Fruit fly (Drosophila melanogaster): ENCODE measurements around the gene Mtch.

Gene Mtch

dm6 chr3L:159406-160084, 24.9 kb upstream of the Mtch start:
- TF ChIP-seq Snoo (tag; optimal IDR thresholded peaks at IDR 0.05) (no peak), CG32121 (GFP tag; IDR thresholded peaks at IDR 0.05) (no peak), gl (tag; optimal IDR thresholded peaks at IDR 0.05) (no peak), D1 (tag; optimal IDR thresholded peaks at IDR 0.05) (no peak), CG13204 (GFP tag; optimal IDR thresholded peaks at IDR 0.05) (no peak), CG17806 (tag; optimal IDR thresholded peaks at IDR 0.05) (no peak), CG10348 (GFP tag; IDR thresholded peaks at IDR 0.05) (no peak), CG14655 (GFP tag; optimal IDR thresholded peaks at IDR 0.05) (no peak), CG4496 (GFP tag; IDR thresholded peaks at IDR 0.05) (no peak)

DNA sequence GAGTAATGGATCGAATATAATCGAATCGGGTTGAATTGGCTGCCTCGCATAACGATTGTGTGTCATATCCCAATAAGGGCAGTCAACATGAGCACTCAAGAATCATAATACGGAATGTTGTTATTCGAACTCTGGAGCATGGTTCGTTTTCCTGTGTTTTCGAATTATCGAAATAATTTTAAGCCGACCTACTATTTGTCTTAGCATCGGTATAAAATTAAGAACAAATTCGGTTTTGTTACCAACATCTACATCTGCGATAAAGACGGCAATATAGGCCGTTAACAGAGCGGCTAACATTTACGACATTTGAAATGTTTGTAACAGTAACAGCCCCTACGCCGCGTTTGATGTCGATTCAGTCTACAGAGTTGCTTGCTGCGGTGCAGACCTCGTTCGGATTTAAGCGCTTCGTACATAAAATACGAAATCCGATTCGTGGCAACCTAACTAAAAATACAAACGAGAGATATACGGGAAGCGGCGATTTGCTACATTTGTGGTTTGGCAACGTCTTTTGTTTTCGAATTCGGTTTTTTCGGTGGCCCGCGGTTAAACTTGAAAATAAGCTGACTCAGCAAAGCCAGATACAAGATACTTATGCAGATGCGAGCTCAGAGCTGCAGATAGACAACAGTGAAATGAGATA, 23.9 kb upstream of the Mtch start:
- peak; percentile 19 for TF ChIP-seq Snoo (tag; optimal IDR thresholded peaks at IDR 0.05)
- no peak for TF ChIP-seq CG15710 (tag; optimal IDR thresholded peaks at IDR 0.05)
- no peak for TF ChIP-seq D1 (tag; optimal IDR thresholded peaks at IDR 0.05)
- peak; percentile 11; the same call in 1 of the 2 replicates for TF ChIP-seq Ets98B (GFP tag; IDR thresholded peaks at IDR 0.05)
- no peak for TF ChIP-seq CG32121 (GFP tag; IDR thresholded peaks at IDR 0.05)
- no peak for TF ChIP-seq CG8301 (tag; optimal IDR thresholded peaks at IDR 0.05)
- TF ChIP-seq CG14655 (GFP tag; optimal IDR thresholded peaks at IDR 0.05): no peak
- TF ChIP-seq CG10348 (GFP tag; IDR thresholded peaks at IDR 0.05): no peak
- no peak for TF ChIP-seq EcR (GFP tag; optimal IDR thresholded peaks at IDR 0.05)
- TF ChIP-seq rn (GFP tag; IDR thresholded peaks at IDR 0.05): no peak
- peak; percentile 3 for TF ChIP-seq Pif1B (GFP tag; optimal IDR thresholded peaks at IDR 0.05)
- no peak for TF ChIP-seq CG13204 (GFP tag; optimal IDR thresholded peaks at IDR 0.05)
- 0 out of 2 replicates have a peak, but pooled peaks have one; percentile 34 for TF ChIP-seq CG12605 (GFP tag; IDR thresholded peaks at IDR 0.05)
- TF ChIP-seq CG17806 (tag; optimal IDR thresholded peaks at IDR 0.05): no peak
- 0 out of 3 replicates have a peak, but pooled peaks have one; percentile 7 for TF ChIP-seq fd96Ca (GFP tag; IDR thresholded peaks at IDR 0.05)
- no peak for TF ChIP-seq gl (tag; optimal IDR thresholded peaks at IDR 0.05)
- no peak for TF ChIP-seq CG34367 (tag; optimal IDR thresholded peaks at IDR 0.05)
- no peak for TF ChIP-seq Pif1A (GFP tag; optimal IDR thresholded peaks at IDR 0.05)
- TF ChIP-seq CG4496 (GFP tag; IDR thresholded peaks at IDR 0.05): no peak
- no peak for TF ChIP-seq CG9948 (tag; optimal IDR thresholded peaks at IDR 0.05)
- no peak for TF ChIP-seq CG8159 (tag; optimal IDR thresholded peaks at IDR 0.05)

DNA sequence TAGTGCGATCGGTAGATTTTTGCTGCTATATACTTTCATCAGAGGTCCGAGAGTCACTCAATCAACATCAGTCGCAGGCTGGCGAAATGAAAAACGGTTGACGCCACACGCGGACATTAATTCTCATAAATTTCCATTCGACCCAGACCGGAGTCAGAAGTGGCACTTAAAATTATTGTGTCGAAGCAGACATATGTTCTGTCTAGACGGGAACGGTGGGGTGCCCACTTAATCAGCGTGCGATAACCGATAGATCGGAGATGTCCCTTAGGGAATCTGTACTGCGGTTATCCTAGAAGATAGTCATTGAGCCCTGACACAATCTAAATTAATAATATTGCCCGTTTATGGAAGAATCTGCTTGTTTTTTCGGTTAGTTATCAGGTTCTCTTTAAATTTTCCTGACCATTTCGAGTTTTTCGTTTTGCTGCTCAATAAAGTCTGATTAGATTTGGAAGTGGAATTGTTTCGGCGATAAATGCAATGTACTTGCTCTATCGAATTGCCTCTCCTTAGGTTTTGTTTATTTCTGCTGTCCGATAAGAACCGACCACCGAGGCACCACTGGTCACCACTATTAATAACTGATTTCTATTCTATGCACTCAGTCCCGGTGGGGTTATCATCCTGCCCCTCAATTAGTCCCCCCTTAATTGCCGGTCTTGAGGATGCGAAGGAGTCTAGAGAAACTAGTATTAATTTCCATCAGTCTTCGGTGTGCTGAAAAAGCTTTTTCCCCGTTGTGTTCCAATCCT, 22.4 kb upstream of the Mtch start:
- TF ChIP-seq CG9948 (tag; optimal IDR thresholded peaks at IDR 0.05): no peak
- no peak for TF ChIP-seq CG10348 (GFP tag; IDR thresholded peaks at IDR 0.05)
- no peak for TF ChIP-seq Ets98B (GFP tag; IDR thresholded peaks at IDR 0.05)

DNA sequence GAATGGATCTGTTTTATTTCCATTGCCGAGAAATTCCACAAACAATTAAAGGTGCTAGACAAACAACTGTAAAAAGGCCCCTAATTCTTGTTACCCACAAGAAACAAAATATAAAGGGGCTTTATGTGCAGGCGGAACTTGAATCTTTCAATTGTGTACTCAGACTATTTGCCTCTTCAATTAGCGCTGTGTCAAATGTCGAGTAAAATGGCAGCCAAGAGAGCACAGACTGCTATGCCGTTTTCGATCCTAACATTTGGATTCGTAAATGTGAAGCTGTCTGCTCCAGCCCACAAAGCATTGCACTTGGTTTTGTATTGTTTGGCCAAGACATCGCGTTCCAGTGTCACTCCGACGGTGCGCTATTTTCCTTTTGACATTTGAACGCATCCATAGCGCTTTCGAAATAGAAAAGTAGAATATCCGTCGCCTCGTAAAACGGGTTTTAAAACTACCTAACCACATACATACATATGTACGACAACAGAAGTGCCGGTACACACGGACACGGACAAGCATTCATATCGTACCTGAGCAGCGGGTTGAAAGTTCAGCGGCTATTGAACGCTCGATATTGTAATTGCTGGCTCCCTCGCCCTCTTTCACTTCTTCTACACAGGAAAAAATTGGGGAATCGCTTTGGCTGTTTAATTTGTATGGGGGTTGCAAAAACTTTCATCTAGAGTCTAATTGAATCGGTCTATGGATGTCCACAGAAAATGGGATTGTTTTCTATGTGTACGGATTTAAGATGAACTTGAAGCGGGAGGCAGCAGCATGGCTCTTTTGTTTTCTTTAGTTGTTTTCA, 18.2 kb upstream of the Mtch start:
- TF ChIP-seq EcR (GFP tag; optimal IDR thresholded peaks at IDR 0.05): peak; percentile 50
- peak; percentile 46; the same call in 1 of the 2 replicates for TF ChIP-seq CG12605 (GFP tag; IDR thresholded peaks at IDR 0.05)
- no peak for TF ChIP-seq gl (tag; optimal IDR thresholded peaks at IDR 0.05)
- TF ChIP-seq CG17806 (tag; optimal IDR thresholded peaks at IDR 0.05): peak; percentile 27
- TF ChIP-seq CG14655 (GFP tag; optimal IDR thresholded peaks at IDR 0.05): no peak
- no peak for TF ChIP-seq D1 (tag; optimal IDR thresholded peaks at IDR 0.05)
- peak; percentile 59 for TF ChIP-seq Ets98B (GFP tag; IDR thresholded peaks at IDR 0.05)
- TF ChIP-seq CG9948 (tag; optimal IDR thresholded peaks at IDR 0.05): peak; percentile 48
- peak; percentile 49 for TF ChIP-seq CG8301 (tag; optimal IDR thresholded peaks at IDR 0.05)
- TF ChIP-seq CG4496 (GFP tag; IDR thresholded peaks at IDR 0.05): 0 out of 3 replicates have a peak, but pooled peaks have one; percentile 63
- peak; percentile 55 for TF ChIP-seq CG8159 (tag; optimal IDR thresholded peaks at IDR 0.05)
- TF ChIP-seq CG13204 (GFP tag; optimal IDR thresholded peaks at IDR 0.05): peak; percentile 62
- no peak for TF ChIP-seq rn (GFP tag; IDR thresholded peaks at IDR 0.05)
- TF ChIP-seq CG15710 (tag; optimal IDR thresholded peaks at IDR 0.05): peak; percentile 15
- no peak for TF ChIP-seq CG10348 (GFP tag; IDR thresholded peaks at IDR 0.05)
- peak; percentile 0 for TF ChIP-seq Snoo (tag; optimal IDR thresholded peaks at IDR 0.05)
- no peak for TF ChIP-seq CG34367 (tag; optimal IDR thresholded peaks at IDR 0.05)
- TF ChIP-seq fd96Ca (GFP tag; IDR thresholded peaks at IDR 0.05): peak; percentile 57; the same call in 1 of the 3 replicates
- no peak for TF ChIP-seq Pif1B (GFP tag; optimal IDR thresholded peaks at IDR 0.05)
- no peak for TF ChIP-seq CG32121 (GFP tag; IDR thresholded peaks at IDR 0.05)
- peak; percentile 68 for TF ChIP-seq Pif1A (GFP tag; optimal IDR thresholded peaks at IDR 0.05)

- TF ChIP-seq CG10348 (GFP tag; IDR thresholded peaks at IDR 0.05) (no peak), CG17806 (tag; optimal IDR thresholded peaks at IDR 0.05) (no peak), CG8301 (tag; optimal IDR thresholded peaks at IDR 0.05) (no peak), CG34367 (tag; optimal IDR thresholded peaks at IDR 0.05) (no peak), D1 (tag; optimal IDR thresholded peaks at IDR 0.05) (no peak)
Measured at dm6 chr3L:166789-167132, 17.7 kb upstream of the Mtch start.

All from whole organism, pupa.